Worm (Caenorhabditis elegans): Measurements from ENCODE around the gene nspc-14.

nspc-14 gene

DNA sequence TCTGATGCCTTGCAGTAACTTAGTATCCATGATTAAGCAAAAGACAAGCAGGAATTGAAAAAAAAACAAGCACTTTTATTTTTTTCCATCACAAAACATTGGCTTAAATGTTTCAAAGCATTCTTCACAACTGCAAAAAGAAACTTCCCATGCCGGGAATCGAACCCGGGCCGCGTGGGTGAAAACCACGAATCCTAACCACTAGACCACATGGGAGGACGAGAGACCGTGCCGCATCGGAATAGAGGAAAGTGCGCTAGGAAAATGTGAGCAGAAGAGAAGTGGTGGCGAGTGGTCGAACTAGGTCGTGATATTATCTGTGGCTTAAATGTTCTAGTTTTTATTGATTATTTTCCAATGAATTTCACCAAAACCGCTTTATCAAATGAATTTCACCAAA, 8.6 kb upstream of the nspc-14 start (continued):
- no peak for TF ChIP-seq lin-15B (tag; optimal IDR thresholded peaks at IDR 0.05)
- no peak for TF ChIP-seq zag-1 (tag; optimal IDR thresholded peaks at IDR 0.05)
- TF ChIP-seq snpc-1.2 (GFP tag; IDR thresholded peaks at IDR 0.05), result peak; percentile 84
- TF ChIP-seq F44E2.7 (GFP tag; IDR thresholded peaks at IDR 0.05), result no peak
- 0 out of 2 replicates have a peak, but pooled peaks have one; percentile 41 for TF ChIP-seq nhr-42 (GFP tag; IDR thresholded peaks at IDR 0.05)
- no peak for TF ChIP-seq zfp-2 (tag; optimal IDR thresholded peaks at IDR 0.05)
- peak; percentile 11 to 45 for TF ChIP-seq daf-16 (GFP tag; optimal IDR thresholded peaks at IDR 0.05)
- TF ChIP-seq daf-16 (tag; optimal IDR thresholded peaks at IDR 0.05), result peak; percentile 51
- no peak for TF ChIP-seq Y75B8A.6 (GFP tag; IDR thresholded peaks at IDR 0.05)
- peak; percentile 43; the same call in 1 of the 2 replicates for TF ChIP-seq Y48G9A.11 (GFP tag; IDR thresholded peaks at IDR 0.05)
- no peak for TF ChIP-seq nhr-48 (tag; optimal IDR thresholded peaks at IDR 0.05)
- no peak for TF ChIP-seq spr-3 (GFP tag; optimal IDR thresholded peaks at IDR 0.05)
- no peak for TF ChIP-seq fkh-10 (GFP tag; optimal IDR thresholded peaks at IDR 0.05)
- TF ChIP-seq ztf-7 (tag; optimal IDR thresholded peaks at IDR 0.05), result peak; percentile 59
- no peak; the same call in 1 of the 2 replicates for TF ChIP-seq T26A8.4 (GFP tag; IDR thresholded peaks at IDR 0.05)
- TF ChIP-seq ama-1 (optimal IDR thresholded peaks at IDR 0.05), result no peak
- TF ChIP-seq mes-2 (tag; optimal IDR thresholded peaks at IDR 0.05; ENCODE audit: poor library complexity, severe bottlenecking), result peak; percentile 81
- TF ChIP-seq hlh-30 (tag; optimal IDR thresholded peaks at IDR 0.05; ENCODE audit: insufficient read depth), result peak; percentile 49
- peak; percentile 64 for TF ChIP-seq nhr-77 (tag; optimal IDR thresholded peaks at IDR 0.05)
- TF ChIP-seq snpc-4 (tag; optimal IDR thresholded peaks at IDR 0.05), result no peak
- TF ChIP-seq R02D3.7 (tag; optimal IDR thresholded peaks at IDR 0.05), result no peak
- TF ChIP-seq mxl-3 (GFP tag; optimal IDR thresholded peaks at IDR 0.05), result peak; percentile 39
- TF ChIP-seq ceh-32 (tag; optimal IDR thresholded peaks at IDR 0.05; ENCODE audit: poor library complexity), result no peak
- TF ChIP-seq mdl-1 (tag; optimal IDR thresholded peaks at IDR 0.05), result peak in 1 of 2 experiments; percentile 72
- no peak for TF ChIP-seq nhr-6 (tag; optimal IDR thresholded peaks at IDR 0.05)
- no peak for TF ChIP-seq nhr-10 (tag; optimal IDR thresholded peaks at IDR 0.05)
- TF ChIP-seq mxl-2 (GFP tag; conservative IDR thresholded peaks at IDR 0.05), result no peak
- peak; percentile 53 for TF ChIP-seq hlh-11 (tag; optimal IDR thresholded peaks at IDR 0.05)
- no peak for TF ChIP-seq sdz-12 (GFP tag; optimal IDR thresholded peaks at IDR 0.05)
- peak; percentile 55; the same call in 1 of the 2 replicates for TF ChIP-seq madf-9 (GFP tag; conservative IDR thresholded peaks at IDR 0.05)
- peak; percentile 13 for TF ChIP-seq lin-13 (GFP tag; optimal IDR thresholded peaks at IDR 0.05)
- TF ChIP-seq set-16 (GFP tag; IDR thresholded peaks at IDR 0.05), result no peak
- no peak for TF ChIP-seq cey-2 (tag; optimal IDR thresholded peaks at IDR 0.05; ENCODE audit: borderline replicate concordance, insufficient read depth)
- no peak for TF ChIP-seq aly-2 (tag; optimal IDR thresholded peaks at IDR 0.05)
- peak; percentile 94 for TF ChIP-seq aha-1 (tag)
- TF ChIP-seq tra-1 (GFP tag; IDR thresholded peaks at IDR 0.05), result peak; percentile 24; the same call in 1 of the 2 replicates
- TF ChIP-seq hmg-1.1 (GFP tag; IDR thresholded peaks at IDR 0.05), result peak; percentile 90
- TF ChIP-seq egl-43 (GFP tag; IDR thresholded peaks at IDR 0.05), result peak; percentile 82
- 0 out of 2 replicates have a peak, but pooled peaks have one; percentile 55 for TF ChIP-seq Y105C5A.15 (GFP tag; IDR thresholded peaks at IDR 0.05)
- TF ChIP-seq daf-19 (GFP tag; conservative IDR thresholded peaks at IDR 0.05), result no peak
- no peak for TF ChIP-seq T20F7.1 (GFP tag; optimal IDR thresholded peaks at IDR 0.05)
- TF ChIP-seq unc-39 (tag; optimal IDR thresholded peaks at IDR 0.05), result no peak
- TF ChIP-seq lsy-2 (tag; optimal IDR thresholded peaks at IDR 0.05), result no peak
- TF ChIP-seq lin-1 (GFP tag; IDR thresholded peaks at IDR 0.05), result peak; percentile 53; the same call in 1 of the 2 replicates
- TF ChIP-seq ctbp-1 (GFP tag; IDR thresholded peaks at IDR 0.05), result peak; percentile 68; the same call in 1 of the 2 replicates
- TF ChIP-seq lin-39 (tag; optimal IDR thresholded peaks at IDR 0.05), result no peak
- TF ChIP-seq nhr-41 (GFP tag; IDR thresholded peaks at IDR 0.05), result peak; percentile 82; the same call in 1 of the 2 replicates
- TF ChIP-seq tag-97 (GFP tag; IDR thresholded peaks at IDR 0.05), result no peak
- no peak for TF ChIP-seq pha-4 (GFP tag; IDR thresholded peaks at IDR 0.05)
- no peak for TF ChIP-seq pha-4 (tag; optimal IDR thresholded peaks at IDR 0.05)
- TF ChIP-seq hif-1 (tag; optimal IDR thresholded peaks at IDR 0.05), result peak in 1 of 2 experiments; percentile 27

Data from whole organism, L4 larva.